ENCODE assay signal across 7 fruit fly cellular contexts in genomic region chr3R:30600154-30601009, dm6.
TF ChIP-seq lines count a peak whose summit lies in the region.

No protein-coding gene starts in this region.

- peak; percentile 27 for TF ChIP-seq CTCF in whole organism, embryonic (GFP tag; optimal IDR thresholded peaks at IDR 0.05; lab: Kevin White, UChicago)

TF ChIP-seq in Kc167, 6 proteins besides CTCF, POLR2A, EP300 and RAD21:
- TF ChIP-seq Sin3A (optimal IDR thresholded peaks at IDR 0.05; lab: Kevin White, UChicago) (no peak), insv (optimal IDR thresholded peaks at IDR 0.05; lab: Kevin White, UChicago) (no peak), ttk (optimal IDR thresholded peaks at IDR 0.05; lab: Kevin White, UChicago) (no peak), psq (optimal IDR thresholded peaks at IDR 0.05; lab: Kevin White, UChicago) (peak; percentile 67)

TF ChIP-seq in whole organism, 6 proteins besides CTCF, POLR2A, EP300 and RAD21:
- TF ChIP-seq psq (optimal IDR thresholded peaks at IDR 0.05; lab: Kevin White, UChicago), result peak; percentile 27
- no peak for TF ChIP-seq Dll (optimal IDR thresholded peaks at IDR 0.05; lab: Kevin White, UChicago)
- no peak for TF ChIP-seq pan (optimal IDR thresholded peaks at IDR 0.05; lab: Kevin White, UChicago)

TF ChIP-seq in whole organism, adult, 20 proteins besides CTCF, POLR2A, EP300 and RAD21 (continues in another document):
- peak; percentile 72 for TF ChIP-seq CG12768 (GFP tag; optimal IDR thresholded peaks at IDR 0.05; lab: Kevin White, UChicago)
- TF ChIP-seq Crg-1 (GFP tag; optimal IDR thresholded peaks at IDR 0.05; lab: Kevin White, UChicago), result peak; percentile 2
- peak; percentile 77 for TF ChIP-seq CG7045 (GFP tag; optimal IDR thresholded peaks at IDR 0.05; lab: Kevin White, UChicago)
- TF ChIP-seq cic (GFP tag; optimal IDR thresholded peaks at IDR 0.05; lab: Kevin White, UChicago), result no peak
- TF ChIP-seq CG7101 (tag; optimal IDR thresholded peaks at IDR 0.05; lab: Kevin White, UChicago), result peak; percentile 87
- TF ChIP-seq Clk (GFP tag; optimal IDR thresholded peaks at IDR 0.05; lab: Kevin White, UChicago), result peak; percentile 17
- TF ChIP-seq ovo (GFP tag; optimal IDR thresholded peaks at IDR 0.05; lab: Kevin White, UChicago), result no peak
- peak; percentile 69 for TF ChIP-seq CG14711 (tag; optimal IDR thresholded peaks at IDR 0.05; lab: Kevin White, UChicago)
- TF ChIP-seq bab1 (GFP tag; optimal IDR thresholded peaks at IDR 0.05; lab: Kevin White, UChicago), result peak; percentile 82
- TF ChIP-seq pad (GFP tag; optimal IDR thresholded peaks at IDR 0.05; lab: Kevin White, UChicago), result peak; percentile 27
- peak; percentile 87 for TF ChIP-seq kay (GFP tag; lab: Kevin White, UChicago; ENCODE audit: borderline replicate concordance)
- TF ChIP-seq tj (GFP tag; optimal IDR thresholded peaks at IDR 0.05; lab: Kevin White, UChicago), result peak; percentile 51
- TF ChIP-seq CG5204 (GFP tag; optimal IDR thresholded peaks at IDR 0.05; lab: Kevin White, UChicago), result peak; percentile 78
- no peak for TF ChIP-seq cnc (optimal IDR thresholded peaks at IDR 0.05; lab: Kevin White, UChicago)
- peak; percentile 52 for TF ChIP-seq toe (GFP tag; optimal IDR thresholded peaks at IDR 0.05; lab: Kevin White, UChicago)
- peak; percentile 86 for TF ChIP-seq CG33017 (tag; optimal IDR thresholded peaks at IDR 0.05; lab: Kevin White, UChicago)
- peak; percentile 32 for TF ChIP-seq CG1620 (GFP tag; optimal IDR thresholded peaks at IDR 0.05; lab: Kevin White, UChicago)

TF ChIP-seq in whole organism, embryonic, 481 proteins besides CTCF, POLR2A, EP300 and RAD21 (continues in another document):
- TF ChIP-seq CG17802 (tag; optimal IDR thresholded peaks at IDR 0.05; lab: Kevin White, UChicago) (peak; percentile 71), MBD-R2 (GFP tag; IDR thresholded peaks at IDR 0.05; lab: Robert Waterston, UW) (peak; percentile 68; the same call in 1 of the 2 replicates), Stat92E (GFP tag; optimal IDR thresholded peaks at IDR 0.05; lab: Kevin White, UChicago) (peak in 1 of 3 experiments; percentile 49), grn (GFP tag; optimal IDR thresholded peaks at IDR 0.05; lab: Kevin White, UChicago) (peak; percentile 21), Ets65A (GFP tag; lab: Kevin White, UChicago) (peak; percentile 94), vvl (GFP tag; IDR thresholded peaks at IDR 0.05; lab: Robert Waterston, UW) (peak; percentile 99), CG15479 (GFP tag; optimal IDR thresholded peaks at IDR 0.05; lab: Kevin White, UChicago) (no peak), tna (GFP tag; IDR thresholded peaks at IDR 0.05; lab: Robert Waterston, UW; ENCODE audit: partially characterized antibody) (no peak), Xbp1 (GFP tag; optimal IDR thresholded peaks at IDR 0.05; lab: Kevin White, UChicago) (peak; percentile 90), CG16815 (GFP tag; optimal IDR thresholded peaks at IDR 0.05; lab: Kevin White, UChicago) (peak; percentile 64), Awh (GFP tag; IDR thresholded peaks at IDR 0.05; lab: Robert Waterston, UW) (peak; percentile 97), CG8281 (tag; optimal IDR thresholded peaks at IDR 0.05; lab: Kevin White, UChicago) (peak; percentile 63), HmgD (GFP tag; optimal IDR thresholded peaks at IDR 0.05; lab: Kevin White, UChicago) (peak; percentile 31), CG13287 (GFP tag; IDR thresholded peaks at IDR 0.05; lab: Robert Waterston, UW; ENCODE audit: partially characterized antibody) (peak; percentile 38), wdn (GFP tag; IDR thresholded peaks at IDR 0.05; lab: Robert Waterston, UW) (peak; percentile 87), ind (GFP tag; optimal IDR thresholded peaks at IDR 0.05; lab: Kevin White, UChicago) (peak; percentile 88), CG1602 (GFP tag; optimal IDR thresholded peaks at IDR 0.05; lab: Kevin White, UChicago) (peak; percentile 87)

TF ChIP-seq in whole organism, prepupa, 60 proteins besides CTCF, POLR2A, EP300 and RAD21 (continues in another document):
- peak; percentile 63 for TF ChIP-seq CG6808 (GFP tag; optimal IDR thresholded peaks at IDR 0.05; lab: Kevin White, UChicago)
- TF ChIP-seq CG16779 (tag; optimal IDR thresholded peaks at IDR 0.05; lab: Kevin White, UChicago), result peak; percentile 87
- peak; percentile 93 for TF ChIP-seq Sox14 (GFP tag; optimal IDR thresholded peaks at IDR 0.05; lab: Kevin White, UChicago)
- TF ChIP-seq acj6 (GFP tag; optimal IDR thresholded peaks at IDR 0.05; lab: Kevin White, UChicago), result peak; percentile 92
- TF ChIP-seq CG6854 (GFP tag; optimal IDR thresholded peaks at IDR 0.05; lab: Kevin White, UChicago), result peak; percentile 24
- TF ChIP-seq ss (GFP tag; optimal IDR thresholded peaks at IDR 0.05; lab: Kevin White, UChicago), result peak; percentile 57 to 80
- peak; percentile 79 for TF ChIP-seq Lpt (GFP tag; optimal IDR thresholded peaks at IDR 0.05; lab: Kevin White, UChicago)
- peak; percentile 98 for TF ChIP-seq eg (GFP tag; IDR thresholded peaks at IDR 0.05; lab: Robert Waterston, UW)
- TF ChIP-seq CG11762 (GFP tag; optimal IDR thresholded peaks at IDR 0.05; lab: Kevin White, UChicago; ENCODE audit: insufficient read depth), result peak; percentile 77
- peak; percentile 83 for TF ChIP-seq Ets21C (GFP tag; optimal IDR thresholded peaks at IDR 0.05; lab: Kevin White, UChicago)
- peak; percentile 90 for TF ChIP-seq achi (GFP tag; optimal IDR thresholded peaks at IDR 0.05; lab: Kevin White, UChicago)
- TF ChIP-seq Sox15 (GFP tag; optimal IDR thresholded peaks at IDR 0.05; lab: Kevin White, UChicago), result peak; percentile 75
- peak; percentile 92 for TF ChIP-seq CG8632 (GFP tag; optimal IDR thresholded peaks at IDR 0.05; lab: Kevin White, UChicago)
- TF ChIP-seq lz (GFP tag; optimal IDR thresholded peaks at IDR 0.05; lab: Kevin White, UChicago), result peak; percentile 93
- peak; percentile 81 for TF ChIP-seq CG3032 (tag; optimal IDR thresholded peaks at IDR 0.05; lab: Kevin White, UChicago)
- TF ChIP-seq CG31627 (GFP tag; optimal IDR thresholded peaks at IDR 0.05; lab: Kevin White, UChicago), result peak; percentile 90
- TF ChIP-seq CG9139 (GFP tag; optimal IDR thresholded peaks at IDR 0.05; lab: Kevin White, UChicago), result peak; percentile 80

TF ChIP-seq in whole organism, pupa, 21 proteins besides CTCF, POLR2A, EP300 and RAD21 (continues in another document):
- TF ChIP-seq CG17806 (tag; optimal IDR thresholded peaks at IDR 0.05; lab: Kevin White, UChicago), result peak; percentile 88
- TF ChIP-seq Snoo (tag; optimal IDR thresholded peaks at IDR 0.05; lab: Kevin White, UChicago), result peak; percentile 88
- peak; percentile 93 for TF ChIP-seq fd96Ca (GFP tag; IDR thresholded peaks at IDR 0.05; lab: Robert Waterston, UW)
- TF ChIP-seq Pif1B (GFP tag; optimal IDR thresholded peaks at IDR 0.05; lab: Kevin White, UChicago), result peak; percentile 92
- peak; percentile 97 for TF ChIP-seq CG4496 (GFP tag; IDR thresholded peaks at IDR 0.05; lab: Robert Waterston, UW)
- TF ChIP-seq gl (tag; optimal IDR thresholded peaks at IDR 0.05; lab: Kevin White, UChicago), result peak; percentile 35
- peak; percentile 87 for TF ChIP-seq CG14655 (GFP tag; optimal IDR thresholded peaks at IDR 0.05; lab: Kevin White, UChicago)
- peak; percentile 88 for TF ChIP-seq CG8301 (tag; optimal IDR thresholded peaks at IDR 0.05; lab: Kevin White, UChicago)
- TF ChIP-seq CG12605 (GFP tag; IDR thresholded peaks at IDR 0.05; lab: Robert Waterston, UW), result peak; percentile 95
- TF ChIP-seq CG34367 (tag; optimal IDR thresholded peaks at IDR 0.05; lab: Kevin White, UChicago), result peak; percentile 78
- TF ChIP-seq rn (GFP tag; IDR thresholded peaks at IDR 0.05; lab: Robert Waterston, UW), result peak; percentile 82
- peak; percentile 94 for TF ChIP-seq Pif1A (GFP tag; optimal IDR thresholded peaks at IDR 0.05; lab: Kevin White, UChicago)
- peak; percentile 86 for TF ChIP-seq CG8159 (tag; optimal IDR thresholded peaks at IDR 0.05; lab: Kevin White, UChicago)
- TF ChIP-seq EcR (GFP tag; optimal IDR thresholded peaks at IDR 0.05; lab: Kevin White, UChicago), result peak; percentile 58
- TF ChIP-seq CG15710 (tag; optimal IDR thresholded peaks at IDR 0.05; lab: Kevin White, UChicago), result peak; percentile 83
- peak; percentile 96 for TF ChIP-seq CG32121 (GFP tag; IDR thresholded peaks at IDR 0.05; lab: Robert Waterston, UW)
- TF ChIP-seq D1 (tag; optimal IDR thresholded peaks at IDR 0.05; lab: Kevin White, UChicago), result no peak
- TF ChIP-seq CG10348 (GFP tag; IDR thresholded peaks at IDR 0.05; lab: Robert Waterston, UW), result 0 out of 2 replicates have a peak, but pooled peaks have one; percentile 15
- TF ChIP-seq Ets98B (GFP tag; IDR thresholded peaks at IDR 0.05; lab: Robert Waterston, UW), result peak; percentile 97

TF ChIP-seq in whole organism, wandering third instar larva, 38 proteins besides CTCF, POLR2A, EP300 and RAD21 (continues in another document):
- peak; percentile 31 for TF ChIP-seq CG9705 (GFP tag; optimal IDR thresholded peaks at IDR 0.05; lab: Kevin White, UChicago)
- TF ChIP-seq GATAd (GFP tag; optimal IDR thresholded peaks at IDR 0.05; lab: Kevin White, UChicago), result no peak
- TF ChIP-seq jim (GFP tag; optimal IDR thresholded peaks at IDR 0.05; lab: Kevin White, UChicago), result no peak
- TF ChIP-seq Dif (GFP tag; optimal IDR thresholded peaks at IDR 0.05; lab: Kevin White, UChicago; ENCODE audit: partially characterized antibody), result peak; percentile 43
- no peak for TF ChIP-seq N (GFP tag; optimal IDR thresholded peaks at IDR 0.05; lab: Kevin White, UChicago)
- peak; percentile 63 for TF ChIP-seq CrebA (GFP tag; optimal IDR thresholded peaks at IDR 0.05; lab: Kevin White, UChicago; ENCODE audit: borderline replicate concordance)
- peak; percentile 92 for TF ChIP-seq ey (GFP tag; optimal IDR thresholded peaks at IDR 0.05; lab: Kevin White, UChicago)
- TF ChIP-seq Myc (optimal IDR thresholded peaks at IDR 0.05; lab: Kevin White, UChicago), result no peak
- peak; percentile 20 for TF ChIP-seq Rel (GFP tag; optimal IDR thresholded peaks at IDR 0.05; lab: Kevin White, UChicago)
- TF ChIP-seq Rel (tag; optimal IDR thresholded peaks at IDR 0.05; lab: Kevin White, UChicago), result peak; percentile 62
- no peak for TF ChIP-seq usp (GFP tag; optimal IDR thresholded peaks at IDR 0.05; lab: Kevin White, UChicago)
- no peak for TF ChIP-seq Dfd (GFP tag; optimal IDR thresholded peaks at IDR 0.05; lab: Kevin White, UChicago)
- TF ChIP-seq Hnf4 (GFP tag; optimal IDR thresholded peaks at IDR 0.05; lab: Kevin White, UChicago), result peak; percentile 89
- peak; percentile 67 to 95 for TF ChIP-seq foxo (GFP tag; optimal IDR thresholded peaks at IDR 0.05; lab: Kevin White, UChicago)
- peak; percentile 92 for TF ChIP-seq fru (GFP tag; optimal IDR thresholded peaks at IDR 0.05; lab: Kevin White, UChicago)
- no peak for TF ChIP-seq pan (optimal IDR thresholded peaks at IDR 0.05; lab: Kevin White, UChicago)
- TF ChIP-seq Hr83 (GFP tag; optimal IDR thresholded peaks at IDR 0.05; lab: Kevin White, UChicago; ENCODE audit: poor library complexity, severe bottlenecking), result peak; percentile 48
- no peak for TF ChIP-seq Abd-B (GFP tag; optimal IDR thresholded peaks at IDR 0.05; lab: Kevin White, UChicago)
- peak; percentile 65 for TF ChIP-seq dsf (GFP tag; optimal IDR thresholded peaks at IDR 0.05; lab: Kevin White, UChicago; ENCODE audit: borderline replicate concordance)
- TF ChIP-seq Sp1 (GFP tag; optimal IDR thresholded peaks at IDR 0.05; lab: Kevin White, UChicago), result peak; percentile 84
- TF ChIP-seq brk (GFP tag; optimal IDR thresholded peaks at IDR 0.05; lab: Kevin White, UChicago), result peak; percentile 84
